Fruit fly (Drosophila melanogaster): ENCODE results near the gene CG7573.

Gene CG7573

dm6 chr3L:11311447-11311846 is at the start of gene CG7573:
Gene CG7573 (plus strand): TSS chr3L:11311747.
- no peak for TF ChIP-seq dmrt93B (GFP tag; optimal IDR thresholded peaks at IDR 0.05)
- TF ChIP-seq jim (GFP tag; optimal IDR thresholded peaks at IDR 0.05): no peak
- no peak for TF ChIP-seq Myc (optimal IDR thresholded peaks at IDR 0.05)
- no peak for TF ChIP-seq Vsx2 (GFP tag; optimal IDR thresholded peaks at IDR 0.05; ENCODE audit: partially characterized antibody)
- no peak for TF ChIP-seq OdsH (GFP tag; optimal IDR thresholded peaks at IDR 0.05)
- no peak for TF ChIP-seq h (GFP tag; optimal IDR thresholded peaks at IDR 0.05)
- no peak for TF ChIP-seq CrebA (GFP tag; optimal IDR thresholded peaks at IDR 0.05; ENCODE audit: borderline replicate concordance)
- TF ChIP-seq br (GFP tag; optimal IDR thresholded peaks at IDR 0.05): no peak
- no peak for TF ChIP-seq brk (GFP tag; optimal IDR thresholded peaks at IDR 0.05)
- no peak for TF ChIP-seq Dfd (GFP tag; optimal IDR thresholded peaks at IDR 0.05)
- no peak for TF ChIP-seq Hnf4 (GFP tag; optimal IDR thresholded peaks at IDR 0.05)
- TF ChIP-seq psq (GFP tag; optimal IDR thresholded peaks at IDR 0.05): no peak
- no peak for TF ChIP-seq CG9705 (GFP tag; optimal IDR thresholded peaks at IDR 0.05)
- no peak for TF ChIP-seq Dif (GFP tag; optimal IDR thresholded peaks at IDR 0.05; ENCODE audit: partially characterized antibody)
- TF ChIP-seq GATAd (GFP tag; optimal IDR thresholded peaks at IDR 0.05): no peak
- no peak for TF ChIP-seq dl (GFP tag; optimal IDR thresholded peaks at IDR 0.05; ENCODE audit: insufficient read depth in 1 of 2, partially characterized antibody in 2 of 2)
- TF ChIP-seq sv (GFP tag; optimal IDR thresholded peaks at IDR 0.05): no peak
- no peak for TF ChIP-seq rgr (GFP tag; optimal IDR thresholded peaks at IDR 0.05)
- TF ChIP-seq Mio (GFP tag; optimal IDR thresholded peaks at IDR 0.05): no peak
- no peak for TF ChIP-seq foxo (GFP tag; optimal IDR thresholded peaks at IDR 0.05)

dm6 chr3L:11262159-11262558 is 49.4 kb upstream of the CG7573 start:
- no peak for TF ChIP-seq woc (GFP tag; optimal IDR thresholded peaks at IDR 0.05)
- no peak for TF ChIP-seq CrebA (GFP tag; optimal IDR thresholded peaks at IDR 0.05; ENCODE audit: borderline replicate concordance)
- no peak for TF ChIP-seq pan (optimal IDR thresholded peaks at IDR 0.05)
- no peak for TF ChIP-seq Dfd (GFP tag; optimal IDR thresholded peaks at IDR 0.05)
- TF ChIP-seq CG32264 (GFP tag; optimal IDR thresholded peaks at IDR 0.05): no peak
- TF ChIP-seq HLH106 (tag; optimal IDR thresholded peaks at IDR 0.05): no peak
- no peak for TF ChIP-seq Dif (GFP tag; optimal IDR thresholded peaks at IDR 0.05; ENCODE audit: partially characterized antibody)
- TF ChIP-seq dsf (GFP tag; optimal IDR thresholded peaks at IDR 0.05; ENCODE audit: borderline replicate concordance): no peak
- TF ChIP-seq sv (GFP tag; optimal IDR thresholded peaks at IDR 0.05): no peak
- no peak for TF ChIP-seq Sp1 (GFP tag; optimal IDR thresholded peaks at IDR 0.05)
- TF ChIP-seq usp (GFP tag; optimal IDR thresholded peaks at IDR 0.05): no peak
- TF ChIP-seq jim (GFP tag; optimal IDR thresholded peaks at IDR 0.05): no peak
- TF ChIP-seq Vsx2 (GFP tag; optimal IDR thresholded peaks at IDR 0.05; ENCODE audit: partially characterized antibody): no peak
- TF ChIP-seq Hr78 (GFP tag; optimal IDR thresholded peaks at IDR 0.05): no peak
- no peak for TF ChIP-seq Hr83 (GFP tag; optimal IDR thresholded peaks at IDR 0.05; ENCODE audit: poor library complexity, severe bottlenecking)
- TF ChIP-seq GATAd (GFP tag; optimal IDR thresholded peaks at IDR 0.05): no peak
- TF ChIP-seq Abd-B (GFP tag; optimal IDR thresholded peaks at IDR 0.05): no peak
- no peak for TF ChIP-seq CG9705 (GFP tag; optimal IDR thresholded peaks at IDR 0.05)
- no peak for TF ChIP-seq Mio (GFP tag; optimal IDR thresholded peaks at IDR 0.05)
- no peak for TF ChIP-seq brk (GFP tag; optimal IDR thresholded peaks at IDR 0.05)

DNA sequence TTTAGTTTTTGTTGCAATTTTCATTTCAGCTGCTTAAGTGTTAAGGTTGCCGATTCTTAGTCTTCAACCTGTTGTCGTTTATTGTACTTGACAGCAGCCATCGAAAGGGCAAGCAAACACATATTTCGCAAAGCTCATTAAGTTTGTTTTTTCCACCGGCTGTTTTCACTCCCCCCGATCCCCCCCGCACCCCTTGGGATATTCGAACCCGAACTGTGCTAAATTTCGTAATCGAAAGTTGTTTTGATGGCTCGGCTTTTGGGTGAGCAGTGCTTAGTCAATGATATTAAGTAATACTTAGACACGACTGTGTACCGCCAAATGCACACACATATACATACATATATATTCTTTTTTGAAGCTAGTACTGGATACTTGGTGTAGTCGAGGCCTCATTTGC is 47.6 kb upstream of the CG7573 start:
- TF ChIP-seq woc (GFP tag; optimal IDR thresholded peaks at IDR 0.05) (no peak), Hnf4 (GFP tag; optimal IDR thresholded peaks at IDR 0.05) (no peak), psq (GFP tag; optimal IDR thresholded peaks at IDR 0.05) (no peak), ey (GFP tag; optimal IDR thresholded peaks at IDR 0.05) (no peak), fru (GFP tag; optimal IDR thresholded peaks at IDR 0.05) (no peak), Jra (GFP tag; optimal IDR thresholded peaks at IDR 0.05) (no peak), N (GFP tag; optimal IDR thresholded peaks at IDR 0.05) (no peak), sv (GFP tag; optimal IDR thresholded peaks at IDR 0.05) (no peak), dmrt93B (GFP tag; optimal IDR thresholded peaks at IDR 0.05) (no peak), foxo (GFP tag; optimal IDR thresholded peaks at IDR 0.05) (no peak), Dfd (GFP tag; optimal IDR thresholded peaks at IDR 0.05) (no peak), h (GFP tag; optimal IDR thresholded peaks at IDR 0.05) (no peak), dsf (GFP tag; optimal IDR thresholded peaks at IDR 0.05; ENCODE audit: borderline replicate concordance) (no peak)
